Worm (Caenorhabditis elegans) whole organism, young adult: ENCODE data around the gene C45G9.9.

Experiments used
- B0261.1 ChIP-seq: sonication (generic microtip); optimal IDR thresholded peaks from 2 replicates; lab custom pipeline; 2016; ENCODE audit warnings: mild to moderate bottlenecking, missing genetic modification characterization, moderate library complexity, missing compliant biosample characterization
- egl-44 ChIP-seq: fragments of 200-800 bp; sonication (Bioruptor generic); IDR thresholded peaks from 2 replicates; pipeline ENCODE4 v1.3.6; 2022; ENCODE audit warnings: missing genetic modification reagents, missing genetic modification characterization, missing compliant biosample characterization
- him-1 ChIP-seq: sonication (generic microtip); optimal IDR thresholded peaks from 2 replicates; lab custom pipeline; 2016; ENCODE audit warnings: missing genotype, missing genetic modification reagents, missing genetic modification characterization, missing compliant biosample characterization
- nfya-2 ChIP-seq: fragments of 200-800 bp; sonication (Bioruptor generic); IDR thresholded peaks from 2 replicates; pipeline ENCODE4 v1.3.6; 2022; ENCODE audit warnings: missing genetic modification reagents, missing genetic modification characterization, missing compliant biosample characterization
- nhr-120 ChIP-seq: fragments of 200-800 bp; sonication (Bioruptor generic); IDR thresholded peaks from 2 replicates; pipeline ENCODE4 v1.3.6; 2022; ENCODE audit warnings: missing genetic modification characterization, missing compliant biosample characterization
- unc-62 ChIP-seq: fragments of 150-350 bp; optimal IDR thresholded peaks from 2 replicates; lab custom pipeline; 2014; ENCODE audit warnings: missing biosample characterization, missing genetic modification reagents, missing genetic modification characterization

- TF ChIP-seq unc-62 (GFP tag; lab: Kevin White, UChicago): no peak
- TF ChIP-seq B0261.1 (tag; lab: Kevin White, UChicago): no peak
- no peak for TF ChIP-seq nhr-120 (GFP tag; lab: Robert Waterston, UW)
- no peak for TF ChIP-seq nfya-2 (GFP tag; lab: Robert Waterston, UW)
- TF ChIP-seq egl-44 (GFP tag; lab: Robert Waterston, UW): no peak
- TF ChIP-seq him-1 (tag; lab: Kevin White, UChicago): no peak
These were observed 2.1 kb downstream of the C45G9.9 start, which contains the start of gene C45G9.8 for ce11 chrIII:5053541-5053940.
